Fruit fly (Drosophila melanogaster) whole organism, pupa: ENCODE measurements around the gene CG11498.

ENCODE experiments used
- CG12605 ChIP-seq: fragments of 200-800 bp; sonication (Bioruptor generic); IDR thresholded peaks from 2 replicates; pipeline ENCODE4 v1.3.6; 2022; ENCODE audit warnings: missing biosample characterization, missing genetic modification characterization
- CG14655 ChIP-seq: fragments of 200-800 bp; sonication (Bioruptor generic); optimal IDR thresholded peaks from 3 replicates; lab custom pipeline; 2017; ENCODE audit warnings: mild to moderate bottlenecking, missing biosample characterization, missing genetic modification reagents, missing genetic modification characterization
- CG15710 ChIP-seq: fragments of 200-800 bp; sonication (Bioruptor generic); optimal IDR thresholded peaks from 2 replicates; lab custom pipeline; 2018; ENCODE audit warnings: missing biosample characterization, mild to moderate bottlenecking, missing genetic modification characterization, moderate library complexity
- CG34367 ChIP-seq: fragments of 200-800 bp; sonication (Bioruptor generic); optimal IDR thresholded peaks from 2 replicates; lab custom pipeline; 2018; ENCODE audit warnings: missing biosample characterization, mild to moderate bottlenecking, missing genetic modification characterization
- CG4496 ChIP-seq: fragments of 200-800 bp; sonication (Bioruptor generic); IDR thresholded peaks from 3 replicates; pipeline ENCODE4 v1.3.6; 2022; ENCODE audit warnings: missing biosample characterization, missing genetic modification characterization
- CG8159 ChIP-seq: fragments of 200-800 bp; sonication (Bioruptor generic); optimal IDR thresholded peaks from 3 replicates; lab custom pipeline; 2018; ENCODE audit warnings: missing biosample characterization, mild to moderate bottlenecking, missing genetic modification characterization, moderate library complexity
- CG8301 ChIP-seq: fragments of 200-800 bp; sonication (Bioruptor generic); optimal IDR thresholded peaks from 2 replicates; lab custom pipeline; 2018; ENCODE audit warnings: missing biosample characterization, mild to moderate bottlenecking, missing genetic modification characterization
- CG9948 ChIP-seq: fragments of 200-800 bp; sonication (Bioruptor generic); optimal IDR thresholded peaks from 2 replicates; lab custom pipeline; 2018; ENCODE audit warnings: missing biosample characterization, mild to moderate bottlenecking, missing genetic modification characterization, moderate library complexity
- EcR ChIP-seq: fragments of 200-800 bp; sonication (Bioruptor generic); optimal IDR thresholded peaks from 3 replicates; lab custom pipeline; 2019; ENCODE audit warnings: missing biosample characterization, missing genetic modification characterization, mild to moderate bottlenecking, moderate library complexity, missing genetic modification reagents
- Ets98B ChIP-seq: fragments of 200-800 bp; sonication (Bioruptor generic); IDR thresholded peaks from 2 replicates; pipeline ENCODE4 v1.3.6; 2022; ENCODE audit warnings: missing biosample characterization, missing genetic modification characterization
- Pif1B ChIP-seq: fragments of 200-800 bp; sonication (Bioruptor generic); optimal IDR thresholded peaks from 3 replicates; lab custom pipeline; 2016; ENCODE audit warnings: missing biosample characterization, missing genetic modification characterization
- Snoo ChIP-seq: fragments of 200-800 bp; sonication (Bioruptor generic); optimal IDR thresholded peaks from 3 replicates; lab custom pipeline; 2017; ENCODE audit warnings: missing biosample characterization, mild to moderate bottlenecking, missing genetic modification characterization, inconsistent platforms
- fd96Ca ChIP-seq: fragments of 200-800 bp; sonication (Bioruptor generic); IDR thresholded peaks from 3 replicates; pipeline ENCODE4 v1.3.6; 2022; ENCODE audit warnings: missing biosample characterization, missing genetic modification characterization

DNA sequence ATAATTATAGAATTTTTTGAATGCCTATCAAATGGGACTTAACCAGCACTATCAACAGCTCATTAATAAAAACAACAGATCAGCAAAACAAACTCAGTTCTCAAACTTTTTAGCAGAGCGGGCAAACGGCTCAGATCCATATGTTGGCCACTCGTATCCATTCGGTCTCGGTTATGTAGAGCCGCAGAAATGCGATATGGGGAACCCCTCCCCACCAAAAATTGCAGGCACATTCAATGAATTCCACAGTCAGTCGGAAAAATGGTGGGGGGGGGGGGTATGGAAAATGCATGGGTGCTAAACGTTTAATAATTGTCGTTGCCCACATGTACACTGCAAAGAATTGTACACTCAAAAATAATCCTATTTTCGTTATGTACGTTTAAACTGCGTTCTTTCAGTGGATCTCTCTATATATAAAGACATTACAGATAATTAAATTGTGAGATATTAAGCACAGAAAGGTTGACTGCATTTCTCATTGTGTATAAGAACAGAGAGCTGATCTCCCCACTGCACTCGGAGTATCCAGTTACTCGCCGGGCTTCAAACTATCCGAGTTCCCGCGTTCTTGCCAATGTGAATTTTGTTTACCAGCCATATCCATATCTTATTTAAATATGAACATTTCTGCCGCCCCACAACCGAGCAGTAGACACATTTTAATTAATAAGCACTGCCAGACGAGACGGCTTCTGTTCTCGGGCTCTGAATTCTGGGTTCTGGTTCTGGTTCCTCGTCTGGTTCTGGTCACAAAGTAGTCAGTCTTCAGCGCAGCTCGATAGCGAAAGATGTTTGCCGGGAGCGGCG lies 8.8 kb downstream of the CG11498 start, which contains the start of gene CG15529:
- TF ChIP-seq CG34367 (tag; lab: Kevin White, UChicago) (peak; percentile 58), CG15710 (peak; percentile 75), CG8301 (tag; lab: Kevin White, UChicago) (peak; percentile 63), Pif1B (GFP tag; lab: Kevin White, UChicago) (peak; percentile 50), fd96Ca (GFP tag; lab: Robert Waterston, UW) (peak; percentile 74; the same call in 2 of the 3 replicates), CG9948 (tag; lab: Kevin White, UChicago) (peak; percentile 61), CG12605 (GFP tag; lab: Robert Waterston, UW) (peak; percentile 56; the same call in 1 of the 2 replicates), CG4496 (GFP tag; lab: Robert Waterston, UW) (peak; percentile 90), Ets98B (GFP tag; lab: Robert Waterston, UW) (peak; percentile 82), Snoo (no peak), EcR (GFP tag; lab: Kevin White, UChicago) (no peak), CG14655 (GFP tag; lab: Kevin White, UChicago) (peak; percentile 67), CG8159 (tag; lab: Kevin White, UChicago) (peak; percentile 78)
